Worm (Caenorhabditis elegans) whole organism, late embryonic: Measurements from ENCODE around the gene W04G3.11.

ENCODE experiments used
- C08G9.2 ChIP-seq: sonication (generic microtip); optimal IDR thresholded peaks from 2 replicates; lab custom pipeline; 2016; ENCODE audit warnings: mild to moderate bottlenecking, missing genetic modification characterization, moderate library complexity, missing compliant biosample characterization
- C38D4.7 ChIP-seq: fragments of 200-800 bp; sonication (Bioruptor generic); optimal IDR thresholded peaks from 2 replicates; lab custom pipeline; 2018; ENCODE audit warnings: mild to moderate bottlenecking, missing genetic modification characterization, moderate library complexity, missing compliant biosample characterization
- F13H6.1 ChIP-seq: sonication (generic microtip); optimal IDR thresholded peaks from 2 replicates; lab custom pipeline; 2016; ENCODE audit warnings: missing genetic modification characterization, missing compliant biosample characterization
- K09A11.1 ChIP-seq: sonication (generic microtip); optimal IDR thresholded peaks from 2 replicates; lab custom pipeline; 2017; ENCODE audit warnings: antibody characterized with exemption, mild to moderate bottlenecking, missing genetic modification characterization, missing compliant biosample characterization; ENCODE audit not compliant: insufficient read depth
- T23F11.4 ChIP-seq: fragments of 200-800 bp; sonication (Bioruptor generic); optimal IDR thresholded peaks from 2 replicates; lab custom pipeline; 2018; ENCODE audit warnings: mild to moderate bottlenecking, missing genetic modification characterization, missing compliant biosample characterization
- Y22D7AL.16 ChIP-seq: sonication (generic microtip); optimal IDR thresholded peaks from 2 replicates; lab custom pipeline; 2016; ENCODE audit warnings: missing genetic modification characterization, missing compliant biosample characterization
- ceh-14 ChIP-seq: sonication (generic microtip); optimal IDR thresholded peaks from 2 replicates; lab custom pipeline; 2016; ENCODE audit warnings: missing genotype, missing genetic modification characterization, missing compliant biosample characterization
- ceh-18 ChIP-seq: sonication (generic microtip); optimal IDR thresholded peaks from 2 replicates; lab custom pipeline; 2016; ENCODE audit warnings: missing genetic modification characterization, missing compliant biosample characterization
- ceh-19 ChIP-seq: fragments of 200-800 bp; sonication (Bioruptor generic); optimal IDR thresholded peaks from 2 replicates; lab custom pipeline; 2018; ENCODE audit warnings: mild to moderate bottlenecking, missing genetic modification characterization, missing compliant biosample characterization
- ceh-2 ChIP-seq: sonication (generic microtip); optimal IDR thresholded peaks from 2 replicates; lab custom pipeline; 2016; ENCODE audit warnings: missing genotype, missing genetic modification characterization, missing compliant biosample characterization
- ceh-24 ChIP-seq: sonication (generic microtip); optimal IDR thresholded peaks from 2 replicates; lab custom pipeline; 2016; ENCODE audit warnings: mild to moderate bottlenecking, missing genetic modification characterization, missing compliant biosample characterization
- ceh-34 ChIP-seq: sonication (generic microtip); optimal IDR thresholded peaks from 2 replicates; lab custom pipeline; 2016; ENCODE audit warnings: mild to moderate bottlenecking, missing genetic modification characterization, missing compliant biosample characterization
- ceh-45 ChIP-seq: fragments of 200-800 bp; sonication (Bioruptor generic); IDR thresholded peaks from 2 replicates; pipeline ENCODE4 v1.3.6; 2022; ENCODE audit warnings: missing genetic modification reagents, missing genetic modification characterization, missing compliant biosample characterization
- ceh-6 ChIP-seq: fragments of 200-800 bp; sonication (Bioruptor generic); optimal IDR thresholded peaks from 2 replicates; lab custom pipeline; 2018; ENCODE audit warnings: mild to moderate bottlenecking, missing genetic modification characterization, missing compliant biosample characterization
- ceh-9 ChIP-seq: sonication (generic microtip); optimal IDR thresholded peaks from 2 replicates; lab custom pipeline; 2016; ENCODE audit warnings: mild to moderate bottlenecking, missing genetic modification characterization, inconsistent platforms, missing compliant biosample characterization
- dve-1 ChIP-seq: sonication (generic microtip); optimal IDR thresholded peaks from 2 replicates; lab custom pipeline; 2017; ENCODE audit warnings: antibody characterized with exemption, mild to moderate bottlenecking, missing genetic modification characterization, missing compliant biosample characterization
- elt-2 ChIP-seq: sonication (generic microtip); optimal IDR thresholded peaks from 2 replicates; lab custom pipeline; 2016; ENCODE audit warnings: missing genetic modification reagents, missing genetic modification characterization, missing compliant biosample characterization
- ets-4 ChIP-seq: sonication (generic microtip); optimal IDR thresholded peaks from 2 replicates; lab custom pipeline; 2016; ENCODE audit warnings: missing genetic modification characterization, missing compliant biosample characterization
- eyg-1 ChIP-seq: sonication (generic microtip); optimal IDR thresholded peaks from 2 replicates; lab custom pipeline; 2016; ENCODE audit warnings: missing genotype, missing genetic modification characterization, missing compliant biosample characterization
- fax-1 ChIP-seq: sonication (generic microtip); optimal IDR thresholded peaks from 2 replicates; lab custom pipeline; 2016; ENCODE audit warnings: missing genotype, missing genetic modification characterization, missing compliant biosample characterization
- fkh-6 ChIP-seq: sonication (generic microtip); optimal IDR thresholded peaks from 2 replicates; lab custom pipeline; 2016; ENCODE audit warnings: missing genetic modification characterization, missing compliant biosample characterization
- hlh-13 ChIP-seq: fragments of 200-800 bp; sonication (Bioruptor generic); optimal IDR thresholded peaks from 2 replicates; lab custom pipeline; 2018; ENCODE audit warnings: mild to moderate bottlenecking, missing genetic modification characterization, missing compliant biosample characterization
- hlh-30 ChIP-seq: sonication (generic microtip); optimal IDR thresholded peaks from 2 replicates; lab custom pipeline; 2017; ENCODE audit warnings: antibody characterized with exemption, missing genetic modification characterization, missing compliant biosample characterization; ENCODE audit not compliant: insufficient read depth
- hlh-6 ChIP-seq: sonication (generic microtip); optimal IDR thresholded peaks from 2 replicates; lab custom pipeline; 2016; ENCODE audit warnings: missing genotype, missing genetic modification characterization, missing compliant biosample characterization
- lim-6 ChIP-seq: sonication (generic microtip); optimal IDR thresholded peaks from 2 replicates; lab custom pipeline; 2016; ENCODE audit warnings: missing genetic modification characterization, missing compliant biosample characterization
- lin-11 ChIP-seq: fragments of 200-800 bp; sonication (Bioruptor generic); optimal IDR thresholded peaks from 2 replicates; lab custom pipeline; 2018; ENCODE audit warnings: mild to moderate bottlenecking, missing genetic modification characterization, missing compliant biosample characterization
- mec-3 ChIP-seq: sonication (generic microtip); optimal IDR thresholded peaks from 2 replicates; lab custom pipeline; 2016; ENCODE audit warnings: borderline replicate concordance, missing genetic modification characterization, missing compliant biosample characterization
- nfya-1 ChIP-seq: sonication (generic microtip); optimal IDR thresholded peaks from 2 replicates; lab custom pipeline; 2017; ENCODE audit warnings: missing genetic modification characterization, mild to moderate bottlenecking, missing compliant biosample characterization, antibody characterized with exemption, moderate library complexity
- nhr-232 ChIP-seq: sonication (generic microtip); optimal IDR thresholded peaks from 2 replicates; lab custom pipeline; 2016; ENCODE audit warnings: missing genetic modification characterization, missing compliant biosample characterization
- npax-4 ChIP-seq: sonication (generic microtip); optimal IDR thresholded peaks from 2 replicates; lab custom pipeline; 2016; ENCODE audit warnings: missing genetic modification characterization, missing compliant biosample characterization
- pat-9 ChIP-seq: fragments of 200-800 bp; sonication (Bioruptor generic); optimal IDR thresholded peaks from 2 replicates; lab custom pipeline; 2018; ENCODE audit warnings: mild to moderate bottlenecking, missing genetic modification characterization, moderate library complexity, missing compliant biosample characterization
- pax-1 ChIP-seq: fragments of 150-350 bp; optimal IDR thresholded peaks from 2 replicates; lab custom pipeline; 2014; ENCODE audit warnings: missing biosample characterization, missing genetic modification characterization
- pha-2 ChIP-seq: sonication (generic microtip); optimal IDR thresholded peaks from 2 replicates; lab custom pipeline; 2017; ENCODE audit warnings: mild to moderate bottlenecking, missing genetic modification characterization, missing compliant biosample characterization
- pha-4 ChIP-seq: fragments of 150-350 bp; optimal IDR thresholded peaks from 2 replicates; lab custom pipeline; 2018; ENCODE audit warnings: missing biosample characterization, missing genetic modification reagents, missing genetic modification characterization
- pqm-1 ChIP-seq: sonication (generic microtip); optimal IDR thresholded peaks from 2 replicates; lab custom pipeline; 2016; ENCODE audit warnings: missing genetic modification characterization, missing compliant biosample characterization
- pros-1 ChIP-seq: fragments of 150-350 bp; optimal IDR thresholded peaks from 2 replicates; lab custom pipeline; 2014; ENCODE audit warnings: missing biosample characterization, missing genetic modification reagents, missing genetic modification characterization
- ref-2 ChIP-seq: sonication (generic microtip); optimal IDR thresholded peaks from 2 replicates; lab custom pipeline; 2016; ENCODE audit warnings: missing genetic modification characterization, missing compliant biosample characterization
- sox-4 ChIP-seq: sonication (generic microtip); optimal IDR thresholded peaks from 2 replicates; lab custom pipeline; 2017; ENCODE audit warnings: mild to moderate bottlenecking, missing genetic modification characterization, inconsistent platforms, missing compliant biosample characterization
- syd-9 ChIP-seq: sonication (generic microtip); optimal IDR thresholded peaks from 2 replicates; lab custom pipeline; 2016; ENCODE audit warnings: mild to moderate bottlenecking, missing genetic modification characterization, moderate library complexity, missing compliant biosample characterization
- unc-3 ChIP-seq, 2 experiments: fragments of 200-800 bp in 1 of 2; sonication (Bioruptor generic) in 1 of 2; sonication (generic microtip) in 1 of 2; conservative IDR thresholded peaks in 1 of 2; optimal IDR thresholded peaks in 1 of 2; 2 replicates each; pipeline versions ENCODE4 v1.3.6 to Lab custom; 2016 to 2022; ENCODE audit warnings: missing compliant biosample characterization in 2 of 2, missing genetic modification characterization in 2 of 2, missing genetic modification reagents in 1 of 2
- unc-55 ChIP-seq: sonication (generic microtip); optimal IDR thresholded peaks from 2 replicates; lab custom pipeline; 2017; ENCODE audit warnings: missing biosample characterization, missing genetic modification reagents, missing genetic modification characterization
- zip-5 ChIP-seq: sonication (generic microtip); optimal IDR thresholded peaks from 2 replicates; lab custom pipeline; 2016; ENCODE audit warnings: missing genetic modification characterization, missing compliant biosample characterization
- ztf-16 ChIP-seq: sonication (generic microtip); optimal IDR thresholded peaks from 2 replicates; lab custom pipeline; 2017; ENCODE audit warnings: missing genetic modification characterization, missing compliant biosample characterization

W04G3.11 gene

DNA sequence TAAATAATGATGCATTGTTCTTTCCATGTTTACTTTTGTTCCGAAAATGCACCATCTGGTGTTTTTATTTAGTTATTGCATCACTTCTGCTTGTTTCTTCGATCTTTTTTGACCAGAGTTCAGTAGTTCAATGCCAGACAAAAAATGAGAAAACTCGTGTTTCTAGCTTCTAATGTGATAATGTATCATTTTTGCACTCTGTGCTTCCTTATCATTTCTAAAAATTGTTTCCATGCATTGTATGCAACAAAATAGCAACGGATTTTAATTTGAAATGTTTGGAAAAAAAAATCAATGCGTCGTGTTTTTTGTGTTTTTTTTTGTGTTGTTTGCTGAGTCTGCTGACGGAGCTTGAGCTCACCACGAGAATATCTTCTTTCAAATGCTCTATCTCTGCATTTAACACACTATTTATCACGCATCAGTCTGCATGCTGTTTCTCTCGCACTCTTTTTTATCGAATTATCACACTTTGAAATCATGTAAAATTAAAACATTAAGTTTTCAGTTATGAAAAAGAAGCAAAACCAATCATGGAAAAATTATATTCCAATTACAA is 8.7 kb upstream of the W04G3.11 start, which contains the start of gene sulp-7:
Gene sulp-7, plus strand, starts transcription at position 509 of the 559 bp plus-strand sequence.
- TF ChIP-seq ztf-16 (tag; lab: Kevin White, UChicago) (no peak), unc-3 (GFP tag; conservative IDR thresholded peaks at IDR 0.05; lab: Robert Waterston, UW) (no peak), unc-3 (tag; optimal IDR thresholded peaks at IDR 0.05; lab: Kevin White, UChicago) (no peak), F13H6.1 (tag; lab: Kevin White, UChicago) (no peak), nfya-1 (tag; lab: Kevin White, UChicago) (no peak), K09A11.1 (tag; lab: Kevin White, UChicago) (no peak), lim-6 (tag; lab: Kevin White, UChicago) (no peak), C38D4.7 (no peak), ceh-9 (no peak), lin-11 (tag; lab: Kevin White, UChicago) (no peak), ceh-19 (GFP tag; lab: Kevin White, UChicago) (no peak), ceh-18 (no peak), npax-4 (tag; lab: Kevin White, UChicago) (no peak), pqm-1 (tag; lab: Kevin White, UChicago) (no peak), ceh-6 (GFP tag; lab: Kevin White, UChicago) (no peak), hlh-30 (no peak), mec-3 (no peak), ref-2 (tag; lab: Kevin White, UChicago) (no peak), ceh-24 (tag; lab: Kevin White, UChicago) (no peak), ceh-14 (tag; lab: Kevin White, UChicago) (no peak)

DNA sequence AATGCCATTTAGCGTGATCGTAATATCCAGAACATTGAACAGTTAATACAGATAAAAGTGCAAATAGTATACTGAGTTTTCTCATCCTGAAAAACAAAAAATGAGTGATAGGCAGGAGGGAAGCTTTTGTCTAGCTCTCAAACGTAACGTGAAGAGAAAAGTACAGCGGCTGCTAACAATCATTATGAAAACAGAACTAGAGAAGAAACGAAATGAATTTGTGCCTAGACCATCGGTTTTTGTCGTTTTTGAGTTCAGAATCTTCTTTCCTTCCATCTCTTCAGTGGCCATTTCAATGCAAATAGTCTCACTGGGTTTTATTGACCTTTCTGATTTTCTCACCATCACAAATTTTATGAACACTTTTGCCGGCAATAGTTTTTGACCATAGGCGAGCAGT is 3.8 kb upstream of the W04G3.11 start, which contains the start of gene W04G3.7:
Gene W04G3.7, minus strand, starts transcription at position 101 of the 400 bp plus-strand sequence.
- TF ChIP-seq ets-4 (tag; lab: Kevin White, UChicago) (no peak), ceh-14 (tag; lab: Kevin White, UChicago) (no peak), fax-1 (tag; lab: Kevin White, UChicago) (no peak), pha-2 (tag; lab: Kevin White, UChicago) (no peak)

DNA sequence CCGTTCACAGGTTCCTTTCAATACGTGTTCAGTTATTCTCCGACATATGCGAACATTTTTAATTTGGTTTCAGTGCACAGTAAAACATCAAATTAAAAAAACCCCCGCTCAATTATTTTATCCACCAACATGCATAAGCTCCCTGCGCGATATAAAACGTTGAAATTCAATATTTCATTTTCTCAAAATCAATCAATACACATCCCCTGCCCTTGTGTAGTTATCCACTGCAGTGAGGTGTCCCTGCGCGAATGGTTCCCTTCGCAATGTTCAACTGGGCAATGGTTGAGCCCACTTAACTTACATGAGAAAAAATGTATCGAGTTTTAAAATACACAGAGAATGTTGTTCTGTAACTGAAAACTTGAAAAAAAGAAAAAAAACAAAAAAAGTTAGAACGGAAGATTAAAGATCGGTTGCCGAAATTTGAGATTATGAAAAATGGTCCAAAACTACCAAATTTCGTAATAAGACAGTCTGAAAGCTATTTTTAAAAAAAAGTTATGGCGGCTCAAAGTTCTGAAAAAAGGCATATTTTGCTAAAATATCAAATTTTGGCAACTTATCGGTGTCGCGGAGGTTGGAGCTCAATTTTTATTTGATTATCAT is 5.1 kb downstream of the W04G3.11 start:
- TF ChIP-seq T23F11.4 (GFP tag; lab: Kevin White, UChicago) (peak; percentile 43), unc-55 (peak; percentile 96), syd-9 (tag; lab: Kevin White, UChicago) (peak; percentile 94), lim-6 (tag; lab: Kevin White, UChicago) (peak; percentile 85), zip-5 (peak; percentile 36), pax-1 (tag; lab: Kevin White, UChicago) (peak; percentile 96), npax-4 (tag; lab: Kevin White, UChicago) (peak; percentile 15), ceh-2 (tag; lab: Kevin White, UChicago) (peak; percentile 81), Y22D7AL.16 (tag; lab: Kevin White, UChicago) (peak; percentile 67), mec-3 (no peak), elt-2 (tag; lab: Kevin White, UChicago) (peak; percentile 85), sox-4 (tag; lab: Kevin White, UChicago) (peak; percentile 46), F13H6.1 (tag; lab: Kevin White, UChicago) (peak; percentile 88), eyg-1 (tag; lab: Kevin White, UChicago) (peak; percentile 35), ref-2 (tag; lab: Kevin White, UChicago) (peak; percentile 98), pha-2 (tag; lab: Kevin White, UChicago) (no peak), fkh-6 (peak; percentile 66), ceh-24 (tag; lab: Kevin White, UChicago) (no peak), ztf-16 (tag; lab: Kevin White, UChicago) (peak; percentile 95), C08G9.2 (tag; lab: Kevin White, UChicago) (peak; percentile 87), hlh-13 (GFP tag; lab: Kevin White, UChicago) (peak; percentile 58), pros-1 (tag; lab: Kevin White, UChicago) (peak; percentile 98), ceh-45 (GFP tag; lab: Robert Waterston, UW) (peak; percentile 69; the same call in 1 of the 2 replicates), ceh-34 (peak; percentile 99), nhr-232 (tag; lab: Kevin White, UChicago) (peak; percentile 38), ceh-19 (GFP tag; lab: Kevin White, UChicago) (peak; percentile 82), dve-1 (peak; percentile 99), nfya-1 (tag; lab: Kevin White, UChicago) (peak; percentile 99), pha-4 (tag; lab: Kevin White, UChicago) (peak; percentile 67), hlh-6 (tag; lab: Kevin White, UChicago) (peak; percentile 87), fax-1 (tag; lab: Kevin White, UChicago) (peak; percentile 51), K09A11.1 (tag; lab: Kevin White, UChicago) (peak; percentile 84), C38D4.7 (peak; percentile 19), pat-9 (tag; lab: Kevin White, UChicago) (peak; percentile 54)
